Worm (Caenorhabditis elegans) whole organism, late embryonic: ENCODE measurements around the gene F17E9.15.

Source experiments
- ceh-34 ChIP-seq: sonication (generic microtip); optimal IDR thresholded peaks from 2 replicates; lab custom pipeline; 2016; ENCODE audit warnings: mild to moderate bottlenecking, missing genetic modification characterization, missing compliant biosample characterization
- ceh-9 ChIP-seq: sonication (generic microtip); optimal IDR thresholded peaks from 2 replicates; lab custom pipeline; 2016; ENCODE audit warnings: mild to moderate bottlenecking, missing genetic modification characterization, inconsistent platforms, missing compliant biosample characterization
- elt-2 ChIP-seq: sonication (generic microtip); optimal IDR thresholded peaks from 2 replicates; lab custom pipeline; 2016; ENCODE audit warnings: missing genetic modification reagents, missing genetic modification characterization, missing compliant biosample characterization
- ets-4 ChIP-seq: sonication (generic microtip); optimal IDR thresholded peaks from 2 replicates; lab custom pipeline; 2016; ENCODE audit warnings: missing genetic modification characterization, missing compliant biosample characterization
- hlh-13 ChIP-seq: fragments of 200-800 bp; sonication (Bioruptor generic); optimal IDR thresholded peaks from 2 replicates; lab custom pipeline; 2018; ENCODE audit warnings: mild to moderate bottlenecking, missing genetic modification characterization, missing compliant biosample characterization
- nhr-11 ChIP-seq: fragments of 150-350 bp; optimal IDR thresholded peaks from 2 replicates; lab custom pipeline; 2014; ENCODE audit warnings: missing biosample characterization, missing genetic modification characterization
- pag-3 ChIP-seq: sonication (generic microtip); optimal IDR thresholded peaks from 2 replicates; lab custom pipeline; 2016; ENCODE audit warnings: missing compliant biosample characterization, missing genetic modification characterization, borderline replicate concordance
- pha-2 ChIP-seq: sonication (generic microtip); optimal IDR thresholded peaks from 2 replicates; lab custom pipeline; 2017; ENCODE audit warnings: mild to moderate bottlenecking, missing genetic modification characterization, missing compliant biosample characterization
- pha-4 ChIP-seq: fragments of 150-350 bp; optimal IDR thresholded peaks from 2 replicates; lab custom pipeline; 2018; ENCODE audit warnings: missing biosample characterization, missing genetic modification reagents, missing genetic modification characterization
- rnt-1 ChIP-seq: sonication (generic microtip); optimal IDR thresholded peaks from 2 replicates; lab custom pipeline; 2016; ENCODE audit warnings: missing genetic modification characterization, missing compliant biosample characterization

DNA sequence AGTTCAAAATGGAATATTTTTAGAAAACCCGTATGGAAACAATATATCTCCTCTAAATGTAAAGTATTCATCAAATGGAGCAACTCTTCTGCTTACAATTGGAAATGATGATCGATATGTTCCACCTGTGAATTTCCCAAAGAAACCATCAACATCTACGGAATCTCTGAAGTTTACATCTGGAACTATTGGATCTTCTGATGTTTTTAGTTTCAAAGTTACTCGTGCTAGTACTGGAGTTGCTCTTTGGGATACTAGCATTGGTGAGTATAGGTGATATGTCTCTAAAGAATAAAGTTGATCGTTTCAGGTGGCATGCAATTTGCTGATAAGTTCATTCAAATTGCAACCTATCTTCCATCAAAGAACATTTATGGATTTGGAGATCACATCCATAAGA, 20.7 kb downstream of the F17E9.15 start:
- TF ChIP-seq elt-2 (tag; lab: Kevin White, UChicago) (no peak), rnt-1 (tag; lab: Kevin White, UChicago) (no peak), pag-3 (tag; lab: Kevin White, UChicago) (no peak), ceh-34 (no peak), nhr-11 (no peak), hlh-13 (GFP tag; lab: Kevin White, UChicago) (no peak), ceh-9 (tag; lab: Kevin White, UChicago) (no peak), pha-2 (tag; lab: Kevin White, UChicago) (no peak), pha-4 (tag; lab: Kevin White, UChicago) (no peak), ets-4 (tag; lab: Kevin White, UChicago) (no peak)
